Worm (Caenorhabditis elegans) whole organism, mixed stage, embryonic: ENCODE data around the gene elo-4.

Experiments used
- M03D4.4 ChIP-seq: sonication (generic microtip); optimal IDR thresholded peaks from 2 replicates; lab custom pipeline; 2017; ENCODE audit warnings: mild to moderate bottlenecking, missing genetic modification characterization, missing compliant biosample characterization
- bed-3 ChIP-seq: fragments of 200-800 bp; sonication (Bioruptor generic); optimal IDR thresholded peaks from 3 replicates; lab custom pipeline; 2018; ENCODE audit warnings: mild to moderate bottlenecking, missing genetic modification characterization, moderate library complexity, missing compliant biosample characterization
- blmp-1 ChIP-seq: fragments of 150-350 bp; optimal IDR thresholded peaks from 2 replicates; lab custom pipeline; 2014; ENCODE audit warnings: missing biosample characterization, missing genetic modification characterization
- ceh-39 ChIP-seq: fragments of 150-350 bp; optimal IDR thresholded peaks from 2 replicates; lab custom pipeline; 2014; ENCODE audit warnings: missing biosample characterization, missing genetic modification characterization
- ceh-43 ChIP-seq: fragments of 200-800 bp; sonication (Bioruptor generic); optimal IDR thresholded peaks from 2 replicates; lab custom pipeline; 2018; ENCODE audit warnings: mild to moderate bottlenecking, missing genetic modification characterization, moderate library complexity, missing compliant biosample characterization
- ceh-83 ChIP-seq: fragments of 200-800 bp; sonication (Bioruptor generic); optimal IDR thresholded peaks from 2 replicates; lab custom pipeline; 2018; ENCODE audit warnings: mild to moderate bottlenecking, missing genetic modification characterization, missing compliant biosample characterization
- cnd-1 ChIP-seq: fragments of 200-800 bp; sonication (Bioruptor generic); optimal IDR thresholded peaks from 2 replicates; lab custom pipeline; 2018; ENCODE audit warnings: mild to moderate bottlenecking, missing genetic modification characterization, missing compliant biosample characterization
- drap-1 ChIP-seq: fragments of 200-800 bp; sonication (Bioruptor generic); optimal IDR thresholded peaks from 3 replicates; lab custom pipeline; 2018; ENCODE audit warnings: mild to moderate bottlenecking, missing genetic modification characterization, missing compliant biosample characterization
- elt-1 ChIP-seq: sonication (generic microtip); optimal IDR thresholded peaks from 2 replicates; lab custom pipeline; 2017; ENCODE audit warnings: missing genetic modification characterization, mild to moderate bottlenecking, missing compliant biosample characterization, antibody characterized with exemption, moderate library complexity, borderline replicate concordance; ENCODE audit not compliant: insufficient read depth
- elt-3 ChIP-seq: fragments of 150-350 bp; optimal IDR thresholded peaks from 2 replicates; lab custom pipeline; 2014; ENCODE audit warnings: missing biosample characterization, missing genetic modification characterization
- flh-1 ChIP-seq: fragments of 200-800 bp; sonication (Bioruptor generic); optimal IDR thresholded peaks from 2 replicates; lab custom pipeline; 2018; ENCODE audit warnings: mild to moderate bottlenecking, missing genetic modification characterization, moderate library complexity, missing compliant biosample characterization
- ham-2 ChIP-seq: fragments of 200-800 bp; sonication (Bioruptor generic); optimal IDR thresholded peaks from 2 replicates; lab custom pipeline; 2018; ENCODE audit warnings: mild to moderate bottlenecking, missing genetic modification characterization, missing compliant biosample characterization
- lin-13 ChIP-seq: fragments of 150-350 bp; optimal IDR thresholded peaks from 2 replicates; lab custom pipeline; 2014; ENCODE audit warnings: missing biosample characterization, missing genetic modification characterization
- lin-32 ChIP-seq: fragments of 200-800 bp; sonication (Bioruptor generic); optimal IDR thresholded peaks from 2 replicates; lab custom pipeline; 2018; ENCODE audit warnings: mild to moderate bottlenecking, missing genetic modification characterization, missing compliant biosample characterization
- lsy-2 ChIP-seq: fragments of 150-350 bp; optimal IDR thresholded peaks from 2 replicates; lab custom pipeline; 2014; ENCODE audit warnings: missing biosample characterization, missing genetic modification characterization
- mab-5 ChIP-seq: fragments of 150-350 bp; optimal IDR thresholded peaks from 2 replicates; lab custom pipeline; 2014; ENCODE audit warnings: missing biosample characterization, missing genetic modification characterization
- mep-1 ChIP-seq: fragments of 150-350 bp; optimal IDR thresholded peaks from 2 replicates; lab custom pipeline; 2017; ENCODE audit warnings: missing biosample characterization, missing genetic modification reagents, missing genetic modification characterization, inconsistent platforms
- mls-2 ChIP-seq: sonication (generic microtip); optimal IDR thresholded peaks from 2 replicates; lab custom pipeline; 2016; ENCODE audit warnings: mild to moderate bottlenecking, missing genetic modification characterization, moderate library complexity, missing compliant biosample characterization
- nhr-12 ChIP-seq: fragments of 150-350 bp; optimal IDR thresholded peaks from 2 replicates; lab custom pipeline; 2014; ENCODE audit warnings: missing biosample characterization, missing genetic modification characterization
- nhr-2 ChIP-seq: fragments of 150-350 bp; optimal IDR thresholded peaks from 2 replicates; lab custom pipeline; 2014; ENCODE audit warnings: missing biosample characterization, missing genetic modification characterization
- nhr-237 ChIP-seq: fragments of 150-350 bp; optimal IDR thresholded peaks from 2 replicates; lab custom pipeline; 2014; ENCODE audit warnings: missing biosample characterization, missing genetic modification characterization
- nhr-76 ChIP-seq: sonication (generic microtip); optimal IDR thresholded peaks from 2 replicates; lab custom pipeline; 2017; ENCODE audit warnings: missing biosample characterization, missing genetic modification characterization
- pha-4 ChIP-seq: fragments of 150-350 bp; optimal IDR thresholded peaks from 2 replicates; lab custom pipeline; 2018; ENCODE audit warnings: missing biosample characterization, missing genetic modification reagents, missing genetic modification characterization
- sem-2 ChIP-seq: fragments of 200-800 bp; sonication (Bioruptor generic); optimal IDR thresholded peaks from 2 replicates; lab custom pipeline; 2018; ENCODE audit warnings: mild to moderate bottlenecking, missing genetic modification characterization, missing compliant biosample characterization
- snpc-4 ChIP-seq: fragments of 150-350 bp; optimal IDR thresholded peaks from 2 replicates; lab custom pipeline; 2014; ENCODE audit warnings: missing biosample characterization, missing genetic modification characterization
- sptf-1 ChIP-seq: sonication (generic microtip); optimal IDR thresholded peaks from 2 replicates; lab custom pipeline; 2017; ENCODE audit warnings: mild to moderate bottlenecking, missing genetic modification characterization, moderate library complexity, missing compliant biosample characterization
- tbx-8 ChIP-seq: fragments of 200-800 bp; sonication (Bioruptor generic); optimal IDR thresholded peaks from 2 replicates; lab custom pipeline; 2018; ENCODE audit warnings: mild to moderate bottlenecking, missing genetic modification characterization, moderate library complexity, missing compliant biosample characterization
- unc-120 ChIP-seq: sonication (generic microtip); optimal IDR thresholded peaks from 2 replicates; lab custom pipeline; 2017; ENCODE audit warnings: missing genetic modification characterization, missing compliant biosample characterization; ENCODE audit not compliant: poor library complexity, severe bottlenecking
- unc-39 ChIP-seq: fragments of 150-350 bp; optimal IDR thresholded peaks from 2 replicates; lab custom pipeline; 2014; ENCODE audit warnings: missing biosample characterization, missing genetic modification characterization
- unc-62 ChIP-seq: fragments of 150-350 bp; optimal IDR thresholded peaks from 2 replicates; lab custom pipeline; 2014; ENCODE audit warnings: missing biosample characterization, missing genetic modification reagents, missing genetic modification characterization
- zip-8 ChIP-seq: fragments of 150-350 bp; optimal IDR thresholded peaks from 2 replicates; lab custom pipeline; 2014; ENCODE audit warnings: missing biosample characterization, missing genetic modification characterization
- ztf-11 ChIP-seq: fragments of 150-350 bp; optimal IDR thresholded peaks from 2 replicates; lab custom pipeline; 2014; ENCODE audit warnings: missing biosample characterization, missing genetic modification characterization

The elo-4 gene

ce11 chrIII:9299116-9299515 is 35.0 kb downstream of the elo-4 start:
- TF ChIP-seq unc-39 (tag; lab: Kevin White, UChicago), result no peak
- TF ChIP-seq tbx-8 (GFP tag; lab: Kevin White, UChicago), result no peak
- TF ChIP-seq cnd-1 (tag; lab: Kevin White, UChicago), result no peak
- TF ChIP-seq ceh-39 (tag; lab: Kevin White, UChicago), result no peak
- TF ChIP-seq ceh-83 (GFP tag; lab: Kevin White, UChicago), result no peak
- TF ChIP-seq nhr-12 (tag; lab: Kevin White, UChicago), result no peak
- TF ChIP-seq zip-8, result no peak
- no peak for TF ChIP-seq lin-32 (GFP tag; lab: Kevin White, UChicago)
- TF ChIP-seq elt-1 (tag; lab: Kevin White, UChicago), result no peak
- no peak for TF ChIP-seq blmp-1 (tag; lab: Kevin White, UChicago)
- TF ChIP-seq pha-4 (tag; lab: Kevin White, UChicago), result no peak
- no peak for TF ChIP-seq snpc-4 (tag; lab: Kevin White, UChicago)
- no peak for TF ChIP-seq elt-3 (tag; lab: Kevin White, UChicago)
- TF ChIP-seq flh-1 (GFP tag; lab: Kevin White, UChicago), result no peak
- TF ChIP-seq unc-120 (tag; lab: Kevin White, UChicago), result no peak
- no peak for TF ChIP-seq mep-1
- no peak for TF ChIP-seq ham-2
- no peak for TF ChIP-seq sem-2 (GFP tag; lab: Kevin White, UChicago)
- no peak for TF ChIP-seq mls-2 (tag; lab: Kevin White, UChicago)
- TF ChIP-seq ztf-11 (tag; lab: Kevin White, UChicago), result no peak

DNA sequence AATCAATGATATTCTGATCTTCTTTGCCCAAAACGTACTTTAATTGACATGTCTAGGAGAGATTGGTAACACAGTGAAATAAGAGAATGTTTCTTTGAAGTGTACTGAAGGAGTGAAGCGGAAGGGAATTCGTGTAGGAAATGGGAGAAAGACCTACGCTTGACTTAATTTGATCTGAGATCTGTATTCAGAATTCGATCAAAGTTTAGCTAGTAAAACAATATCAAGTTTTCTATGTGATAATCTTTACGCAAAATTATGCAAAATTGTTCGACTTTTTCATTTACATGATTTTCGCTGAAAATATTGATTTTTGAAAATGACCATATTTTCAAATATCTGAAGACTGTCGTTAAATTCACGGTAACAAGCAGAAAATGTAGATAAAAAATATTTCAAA is 36.7 kb downstream of the elo-4 start, which contains the start of gene K01B6.4:
K01B6.4 (minus strand) TSS at position 101 of the 400 bp plus-strand sequence.
- TF ChIP-seq drap-1, result no peak
- TF ChIP-seq flh-1 (GFP tag; lab: Kevin White, UChicago), result no peak
- no peak for TF ChIP-seq tbx-8 (GFP tag; lab: Kevin White, UChicago)
- no peak for TF ChIP-seq unc-39 (tag; lab: Kevin White, UChicago)
- TF ChIP-seq, all 35 proteins: peak for 0

- no peak for TF ChIP-seq drap-1
- TF ChIP-seq mls-2 (tag; lab: Kevin White, UChicago), result no peak
- no peak for TF ChIP-seq mep-1
- TF ChIP-seq M03D4.4 (tag; lab: Kevin White, UChicago), result no peak
- no peak for TF ChIP-seq elt-3 (tag; lab: Kevin White, UChicago)
- no peak for TF ChIP-seq mab-5 (tag; lab: Kevin White, UChicago)
- TF ChIP-seq pha-4 (tag; lab: Kevin White, UChicago), result no peak
- no peak for TF ChIP-seq lsy-2 (tag; lab: Kevin White, UChicago)
- TF ChIP-seq ztf-11 (tag; lab: Kevin White, UChicago), result no peak
Measured at ce11 chrIII:9289815-9290214, 44.3 kb downstream of the elo-4 start.

DNA sequence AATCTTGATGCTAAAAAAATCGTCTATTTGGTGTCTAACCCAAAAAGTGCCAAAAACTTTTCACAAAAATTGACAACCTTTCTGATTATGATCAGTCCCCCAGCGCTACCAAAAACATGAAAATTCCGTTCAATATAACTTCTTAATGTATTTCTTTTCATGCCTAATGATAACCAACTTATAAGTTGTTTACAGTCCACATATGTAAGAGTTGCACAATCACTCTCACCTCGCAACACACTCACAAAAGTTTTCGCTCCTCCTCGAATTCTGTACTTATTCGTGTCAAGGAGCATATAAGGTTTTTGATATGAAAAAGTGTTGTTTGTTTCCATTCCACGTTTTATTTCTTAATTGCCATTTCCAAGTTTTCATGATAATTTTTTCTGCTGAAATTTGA is 45.5 kb downstream of the elo-4 start:
- TF ChIP-seq unc-62, result no peak
- no peak for TF ChIP-seq tbx-8 (GFP tag; lab: Kevin White, UChicago)
- no peak for TF ChIP-seq zip-8
- TF ChIP-seq sptf-1 (tag; lab: Kevin White, UChicago), result no peak
- no peak for TF ChIP-seq nhr-237 (tag; lab: Kevin White, UChicago)
- no peak for TF ChIP-seq snpc-4 (tag; lab: Kevin White, UChicago)
- no peak for TF ChIP-seq bed-3 (GFP tag; lab: Kevin White, UChicago)
- no peak for TF ChIP-seq sem-2 (GFP tag; lab: Kevin White, UChicago)
- TF ChIP-seq lin-13, result no peak
- no peak for TF ChIP-seq mep-1
- no peak for TF ChIP-seq mab-5 (tag; lab: Kevin White, UChicago)
- TF ChIP-seq ceh-43 (GFP tag; lab: Kevin White, UChicago), result no peak
- no peak for TF ChIP-seq unc-39 (tag; lab: Kevin White, UChicago)
- TF ChIP-seq ham-2, result no peak
- no peak for TF ChIP-seq flh-1 (GFP tag; lab: Kevin White, UChicago)
- no peak for TF ChIP-seq unc-120 (tag; lab: Kevin White, UChicago)
- no peak for TF ChIP-seq pha-4 (tag; lab: Kevin White, UChicago)
- no peak for TF ChIP-seq nhr-76 (tag; lab: Kevin White, UChicago)
- TF ChIP-seq lin-32 (GFP tag; lab: Kevin White, UChicago), result no peak
- no peak for TF ChIP-seq nhr-2
